Fruit fly (Drosophila melanogaster) whole organism, embryonic: ENCODE results near the gene Pa1.

Source experiments
- Ada2b ChIP-seq: fragments of 200-800 bp; sonication (Bioruptor generic); IDR thresholded peaks from 2 replicates; pipeline ENCODE4 v1.3.6; 2022; ENCODE audit warnings: missing biosample characterization, missing genetic modification characterization
- Antp ChIP-seq: fragments of 200-800 bp; sonication (Bioruptor generic); optimal IDR thresholded peaks from 3 replicates; lab custom pipeline; 2016; ENCODE audit warnings: missing biosample characterization, missing genetic modification characterization
- BEAF-32 ChIP-seq: fragments of 200-800 bp; sonication (Bioruptor generic); optimal IDR thresholded peaks from 3 replicates; lab custom pipeline; 2017; ENCODE audit warnings: missing biosample characterization, missing genetic modification characterization, mild to moderate bottlenecking, moderate library complexity, missing genetic modification reagents
- Bteb2 ChIP-seq: fragments of 200-800 bp; sonication (Bioruptor generic); optimal IDR thresholded peaks from 2 replicates; lab custom pipeline; 2016; ENCODE audit warnings: missing biosample characterization, missing genetic modification characterization
- CG10543 ChIP-seq: fragments of 200-800 bp; sonication (Bioruptor generic); optimal IDR thresholded peaks from 3 replicates; lab custom pipeline; 2017; ENCODE audit warnings: missing biosample characterization, mild to moderate bottlenecking, missing genetic modification characterization, moderate library complexity
- CG15479 ChIP-seq: fragments of 200-800 bp; sonication (Bioruptor generic); optimal IDR thresholded peaks from 3 replicates; lab custom pipeline; 2019; ENCODE audit warnings: missing biosample characterization, mild to moderate bottlenecking, missing genetic modification characterization, moderate library complexity
- CG1832 ChIP-seq: fragments of 200-800 bp; sonication (Bioruptor generic); optimal IDR thresholded peaks from 2 replicates; lab custom pipeline; 2017; ENCODE audit warnings: missing biosample characterization, mild to moderate bottlenecking, missing genetic modification characterization, inconsistent platforms
- CG2116 ChIP-seq: fragments of 200-800 bp; sonication (Bioruptor generic); optimal IDR thresholded peaks from 3 replicates; lab custom pipeline; 2018; ENCODE audit warnings: missing biosample characterization, mild to moderate bottlenecking, missing genetic modification characterization
- CG2120 ChIP-seq: fragments of 200-800 bp; sonication (Bioruptor generic); optimal IDR thresholded peaks from 3 replicates; lab custom pipeline; 2016; ENCODE audit warnings: missing biosample characterization, missing genetic modification characterization
- CG32532 ChIP-seq: fragments of 200-800 bp; sonication (Bioruptor generic); IDR thresholded peaks from 2 replicates; pipeline ENCODE4 v1.3.6; 2022; ENCODE audit warnings: missing biosample characterization, missing genetic modification characterization
- CG32772 ChIP-seq: fragments of 200-800 bp; sonication (Bioruptor generic); IDR thresholded peaks from 2 replicates; pipeline ENCODE4 v1.3.6; 2022; ENCODE audit warnings: missing biosample characterization, missing genetic modification characterization
- CG34224 ChIP-seq: fragments of 200-800 bp; sonication (Bioruptor generic); IDR thresholded peaks from 3 replicates; pipeline ENCODE4 v1.3.6; 2022; ENCODE audit warnings: missing biosample characterization, missing genetic modification characterization; ENCODE audit not compliant: partially characterized antibody
- CG4328 ChIP-seq: fragments of 200-800 bp; sonication (Bioruptor generic); optimal IDR thresholded peaks from 3 replicates; lab custom pipeline; 2017; ENCODE audit warnings: missing biosample characterization, missing genetic modification reagents, missing genetic modification characterization
- CG4617 ChIP-seq: fragments of 200-800 bp; sonication (Bioruptor generic); optimal IDR thresholded peaks from 3 replicates; lab custom pipeline; 2016; ENCODE audit warnings: missing biosample characterization, missing genetic modification characterization, borderline replicate concordance
- CG9817 ChIP-seq: fragments of 200-800 bp; sonication (Bioruptor generic); optimal IDR thresholded peaks from 2 replicates; lab custom pipeline; 2018; ENCODE audit warnings: missing biosample characterization, mild to moderate bottlenecking, missing genetic modification characterization, moderate library complexity
- Dp ChIP-seq: fragments of 200-800 bp; sonication (Bioruptor generic); optimal IDR thresholded peaks from 2 replicates; lab custom pipeline; 2018; ENCODE audit warnings: missing biosample characterization, mild to moderate bottlenecking, missing genetic modification characterization, moderate library complexity
- Dref ChIP-seq: fragments of 200-800 bp; sonication (Bioruptor generic); IDR thresholded peaks from 2 replicates; pipeline ENCODE4 v1.3.6; 2022; ENCODE audit warnings: missing biosample characterization, missing genetic modification characterization
- Drgx ChIP-seq: fragments of 200-800 bp; sonication (Bioruptor generic); IDR thresholded peaks from 2 replicates; pipeline ENCODE4 v1.3.6; 2022; ENCODE audit warnings: missing biosample characterization, missing genetic modification characterization
- Ets65A ChIP-seq: fragments of 200-800 bp; sonication (Bioruptor generic); peaks from one replicate; lab custom pipeline; 2016; ENCODE audit warnings: missing biosample characterization, missing genetic modification characterization
- Fer1 ChIP-seq: fragments of 200-800 bp; sonication (Bioruptor generic); optimal IDR thresholded peaks from 2 replicates; lab custom pipeline; 2017; ENCODE audit warnings: missing biosample characterization, mild to moderate bottlenecking, missing genetic modification characterization
- H2.0 ChIP-seq: fragments of 200-800 bp; sonication (Bioruptor generic); IDR thresholded peaks from 2 replicates; pipeline ENCODE4 v1.3.6; 2022; ENCODE audit warnings: missing biosample characterization, missing genetic modification characterization
- HLH4C ChIP-seq: fragments of 200-800 bp; sonication (Bioruptor generic); IDR thresholded peaks from 3 replicates; pipeline ENCODE4 v1.3.6; 2022; ENCODE audit warnings: missing biosample characterization, missing genetic modification characterization; ENCODE audit not compliant: partially characterized antibody
- HmgD ChIP-seq: fragments of 200-800 bp; sonication (Bioruptor generic); optimal IDR thresholded peaks from 3 replicates; lab custom pipeline; 2016; ENCODE audit warnings: missing biosample characterization, missing genetic modification characterization
- Hmr ChIP-seq: fragments of 200-800 bp; sonication (Bioruptor generic); optimal IDR thresholded peaks from 3 replicates; lab custom pipeline; 2017; ENCODE audit warnings: mild to moderate bottlenecking, missing biosample characterization, missing genetic modification reagents, missing genetic modification characterization
- Hr39 ChIP-seq: fragments of >200 bp; optimal IDR thresholded peaks from 2 replicates; lab custom pipeline; 2017
- MESR4 ChIP-seq: fragments of 200-800 bp; sonication (Bioruptor generic); optimal IDR thresholded peaks from 2 replicates; lab custom pipeline; 2018; ENCODE audit warnings: missing biosample characterization, mild to moderate bottlenecking, missing genetic modification characterization, moderate library complexity
- Nf-YB ChIP-seq: fragments of 200-800 bp; sonication (Bioruptor generic); optimal IDR thresholded peaks from 3 replicates; lab custom pipeline; 2019; ENCODE audit warnings: missing biosample characterization, mild to moderate bottlenecking, missing genetic modification characterization, moderate library complexity
- Nf-YC ChIP-seq: fragments of 200-800 bp; optimal IDR thresholded peaks from 3 replicates; lab custom pipeline; 2019; ENCODE audit warnings: missing biosample characterization, mild to moderate bottlenecking, missing genetic modification characterization, moderate library complexity
- Ptx1 ChIP-seq: fragments of 200-800 bp; sonication (Bioruptor generic); IDR thresholded peaks from 2 replicates; pipeline ENCODE4 v1.3.6; 2022; ENCODE audit warnings: missing biosample characterization, missing genetic modification characterization
- Sin3A ChIP-seq: fragments of >200 bp; optimal IDR thresholded peaks from 2 replicates; lab custom pipeline; 2018
- Sry-δ ChIP-seq: fragments of 200-800 bp; sonication (Bioruptor generic); optimal IDR thresholded peaks from 2 replicates; lab custom pipeline; 2016; ENCODE audit warnings: missing biosample characterization, missing genetic modification characterization
- cg ChIP-seq: fragments of 200-800 bp; sonication (Bioruptor generic); optimal IDR thresholded peaks from 3 replicates; lab custom pipeline; 2019; ENCODE audit warnings: missing biosample characterization, mild to moderate bottlenecking, missing genetic modification characterization, moderate library complexity
- ci ChIP-seq: fragments of 200-800 bp; sonication (Bioruptor generic); IDR thresholded peaks from 3 replicates; pipeline ENCODE4 v1.3.6; 2022; ENCODE audit warnings: missing biosample characterization, missing genetic modification characterization
- corto ChIP-seq: fragments of 200-800 bp; sonication (Bioruptor generic); optimal IDR thresholded peaks from 2 replicates; lab custom pipeline; 2016; ENCODE audit warnings: missing biosample characterization, mild to moderate bottlenecking, missing genetic modification characterization, moderate library complexity
- crol ChIP-seq: fragments of 200-800 bp; sonication (Bioruptor generic); IDR thresholded peaks from 2 replicates; pipeline ENCODE4 v1.3.6; 2022; ENCODE audit warnings: missing biosample characterization, missing genetic modification characterization
- eyg ChIP-seq: fragments of 200-800 bp; sonication (Bioruptor generic); optimal IDR thresholded peaks from 3 replicates; lab custom pipeline; 2016; ENCODE audit warnings: missing biosample characterization, missing genetic modification characterization
- ftz-f1 ChIP-seq: fragments of 200-800 bp; sonication (Bioruptor generic); optimal IDR thresholded peaks from 2 replicates; lab custom pipeline; 2016; ENCODE audit warnings: missing biosample characterization, missing genetic modification characterization
- gcm ChIP-seq: fragments of 200-800 bp; sonication (Bioruptor generic); optimal IDR thresholded peaks from 2 replicates; lab custom pipeline; 2019; ENCODE audit warnings: missing biosample characterization, mild to moderate bottlenecking, missing genetic modification characterization, moderate library complexity
- gfzf ChIP-seq: fragments of 200-800 bp; sonication (Bioruptor generic); optimal IDR thresholded peaks from 2 replicates; lab custom pipeline; 2016; ENCODE audit warnings: missing biosample characterization, mild to moderate bottlenecking, missing genetic modification characterization, moderate library complexity
- grn ChIP-seq: fragments of 200-800 bp; sonication (Bioruptor generic); optimal IDR thresholded peaks from 3 replicates; lab custom pipeline; 2017; ENCODE audit warnings: missing biosample characterization, missing genetic modification characterization
- pb ChIP-seq: fragments of 200-800 bp; sonication (Bioruptor generic); optimal IDR thresholded peaks from 3 replicates; lab custom pipeline; 2016; ENCODE audit warnings: missing biosample characterization, missing genetic modification characterization
- sens ChIP-seq: fragments of 200-800 bp; sonication (Bioruptor generic); peaks from one replicate; lab custom pipeline; 2016; ENCODE audit warnings: missing biosample characterization, missing genetic modification characterization
- slbo ChIP-seq: fragments of 200-800 bp; sonication (Bioruptor generic); IDR thresholded peaks from 2 replicates; pipeline ENCODE4 v1.3.6; 2022; ENCODE audit warnings: missing biosample characterization, missing genetic modification characterization
- sna ChIP-seq: fragments of 200-800 bp; sonication (Bioruptor generic); IDR thresholded peaks from 2 replicates; pipeline ENCODE4 v1.3.6; 2022; ENCODE audit warnings: missing biosample characterization, missing genetic modification characterization; ENCODE audit not compliant: partially characterized antibody
- ssp ChIP-seq: fragments of 200-800 bp; sonication (Bioruptor generic); IDR thresholded peaks from 2 replicates; pipeline ENCODE4 v1.3.6; 2022; ENCODE audit warnings: missing biosample characterization, missing genetic modification characterization
- stc ChIP-seq: fragments of 200-800 bp; sonication (Bioruptor generic); IDR thresholded peaks from 2 replicates; pipeline ENCODE4 v1.3.6; 2022; ENCODE audit warnings: missing biosample characterization, missing genetic modification characterization
- tin ChIP-seq: fragments of 200-800 bp; sonication (Bioruptor generic); optimal IDR thresholded peaks from 3 replicates; lab custom pipeline; 2016; ENCODE audit warnings: missing biosample characterization, missing genetic modification characterization
- toy ChIP-seq: fragments of 200-800 bp; sonication (Bioruptor generic); IDR thresholded peaks from 2 replicates; pipeline ENCODE4 v1.3.6; 2022; ENCODE audit warnings: missing biosample characterization, missing genetic modification characterization
- vvl ChIP-seq: fragments of 200-800 bp; sonication (Bioruptor generic); IDR thresholded peaks from 2 replicates; pipeline ENCODE4 v1.3.6; 2022; ENCODE audit warnings: missing biosample characterization, missing genetic modification characterization
- zfh2 ChIP-seq: fragments of 200-800 bp; sonication (Bioruptor generic); optimal IDR thresholded peaks from 2 replicates; lab custom pipeline; 2016; ENCODE audit warnings: missing biosample characterization, missing genetic modification characterization

Pa1 gene

DNA sequence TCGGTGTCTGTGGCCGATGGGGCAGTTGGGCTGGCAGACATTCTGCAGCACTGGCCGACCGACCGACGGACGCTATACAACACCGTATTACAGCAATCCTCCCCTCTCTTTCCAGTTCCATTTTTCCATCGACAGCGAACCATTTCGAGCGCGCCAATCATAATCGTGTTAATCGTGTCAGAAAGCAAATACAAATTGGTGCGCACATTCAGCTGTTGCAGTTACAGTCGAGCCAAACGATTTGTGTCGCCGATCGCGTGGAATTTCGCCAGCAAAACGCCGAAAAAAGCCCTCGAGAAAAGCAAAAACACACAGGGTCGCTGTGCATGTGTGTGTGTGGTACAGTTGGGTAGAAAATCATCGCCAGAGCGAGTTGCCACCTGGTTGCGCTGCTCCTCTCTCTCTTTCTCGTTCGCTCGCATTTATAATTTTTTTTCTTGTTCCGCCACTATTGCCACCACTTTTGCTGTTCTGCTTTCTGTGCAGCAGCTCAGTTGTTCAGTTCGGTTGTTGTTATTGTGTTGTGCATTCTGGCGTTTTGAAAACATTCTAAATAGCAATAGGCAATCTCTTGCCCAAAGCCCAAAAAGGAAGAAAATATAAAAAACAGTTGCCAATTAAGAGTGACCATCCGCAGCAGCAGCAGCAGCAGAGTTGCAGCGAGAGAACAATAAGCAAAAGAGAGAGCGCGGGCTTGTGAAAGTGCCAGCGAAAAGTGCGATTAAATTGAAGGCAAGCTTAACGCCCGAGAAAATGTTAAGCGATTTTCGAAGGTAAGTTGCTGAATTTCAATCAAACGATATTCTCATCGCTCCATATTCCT, 8.3 kb upstream of the Pa1 start, which contains the start of gene CG1737 (continued):
- TF ChIP-seq gcm: no peak
- peak; percentile 44 for TF ChIP-seq CG4617
- TF ChIP-seq vvl (GFP tag; lab: Robert Waterston, UW): peak; percentile 10; the same call in 1 of the 2 replicates
- TF ChIP-seq Hmr: peak; percentile 55
- TF ChIP-seq Bteb2 (GFP tag; lab: Kevin White, UChicago): no peak
- peak; percentile 6 for TF ChIP-seq CG4328 (GFP tag; lab: Kevin White, UChicago)
- peak; percentile 19 for TF ChIP-seq Fer1 (GFP tag; lab: Kevin White, UChicago)
- TF ChIP-seq CG32772: peak; percentile 66
- peak; percentile 28 for TF ChIP-seq CG10543 (GFP tag; lab: Kevin White, UChicago)
- no peak for TF ChIP-seq Ada2b (GFP tag; lab: Robert Waterston, UW)
- TF ChIP-seq pb (GFP tag; lab: Kevin White, UChicago): no peak
- peak; percentile 64 for TF ChIP-seq slbo (GFP tag; lab: Robert Waterston, UW)
- peak; percentile 56 for TF ChIP-seq CG15479 (GFP tag; lab: Kevin White, UChicago)
- peak; percentile 40 for TF ChIP-seq Sry-δ (GFP tag; lab: Kevin White, UChicago)
- no peak; the same call in 1 of the 2 replicates for TF ChIP-seq CG32532 (GFP tag; lab: Robert Waterston, UW)
- peak; percentile 11; the same call in 1 of the 2 replicates for TF ChIP-seq Ptx1 (GFP tag; lab: Robert Waterston, UW)
- TF ChIP-seq Dref: peak; percentile 32
- peak; percentile 48 for TF ChIP-seq Sin3A (lab: Kevin White, UChicago)
- peak; percentile 25 for TF ChIP-seq Nf-YB (GFP tag; lab: Kevin White, UChicago)
- TF ChIP-seq Antp (GFP tag; lab: Kevin White, UChicago): peak; percentile 12
- TF ChIP-seq stc (GFP tag; lab: Robert Waterston, UW): no peak
- TF ChIP-seq Nf-YC (tag; lab: Kevin White, UChicago): peak; percentile 34
- no peak for TF ChIP-seq ftz-f1 (GFP tag; lab: Kevin White, UChicago)
- TF ChIP-seq corto (GFP tag; lab: Kevin White, UChicago): no peak
- 0 out of 3 replicates have a peak, but pooled peaks have one; percentile 23 for TF ChIP-seq CG34224
- TF ChIP-seq CG2116 (GFP tag; lab: Kevin White, UChicago): peak; percentile 67
- TF ChIP-seq CG1832 (GFP tag; lab: Kevin White, UChicago): peak; percentile 45
- 0 out of 2 replicates have a peak, but pooled peaks have one; percentile 26 for TF ChIP-seq sna (GFP tag; lab: Robert Waterston, UW)
- TF ChIP-seq ci (GFP tag; lab: Robert Waterston, UW): no peak
- no peak for TF ChIP-seq CG9817 (tag; lab: Kevin White, UChicago)
- TF ChIP-seq MESR4 (GFP tag; lab: Kevin White, UChicago): peak; percentile 90
- TF ChIP-seq zfh2 (GFP tag; lab: Kevin White, UChicago): peak; percentile 26
- peak; percentile 1 for TF ChIP-seq gfzf (GFP tag; lab: Kevin White, UChicago)
- peak; percentile 10 for TF ChIP-seq CG2120 (GFP tag; lab: Kevin White, UChicago)
- TF ChIP-seq Ets65A (GFP tag; lab: Kevin White, UChicago): peak; percentile 1
- peak; percentile 46 for TF ChIP-seq BEAF-32 (GFP tag; lab: Kevin White, UChicago)
- peak; percentile 20 for TF ChIP-seq tin (GFP tag; lab: Kevin White, UChicago)
- peak; percentile 27; the same call in 1 of the 2 replicates for TF ChIP-seq ssp
- TF ChIP-seq cg: peak; percentile 69
- no peak for TF ChIP-seq HmgD
- no peak for TF ChIP-seq eyg (GFP tag; lab: Kevin White, UChicago)
- no peak for TF ChIP-seq HLH4C (GFP tag; lab: Robert Waterston, UW)
- TF ChIP-seq Drgx (GFP tag; lab: Robert Waterston, UW): 0 out of 2 replicates have a peak, but pooled peaks have one; percentile 6
- no peak for TF ChIP-seq grn (GFP tag; lab: Kevin White, UChicago)
- no peak for TF ChIP-seq toy
- peak; percentile 8 for TF ChIP-seq Dp (GFP tag; lab: Kevin White, UChicago)
- TF ChIP-seq Hr39: no peak
- peak; percentile 63 for TF ChIP-seq crol
- 0 out of 2 replicates have a peak, but pooled peaks have one; percentile 7 for TF ChIP-seq H2.0 (GFP tag; lab: Robert Waterston, UW)
- TF ChIP-seq sens (GFP tag; lab: Kevin White, UChicago): peak; percentile 44
